Fruit fly (Drosophila melanogaster) whole organism, embryonic: ENCODE data around the gene Vps4.

Experiments used
- Antp ChIP-seq: fragments of 200-800 bp; sonication (Bioruptor generic); optimal IDR thresholded peaks from 3 replicates; lab custom pipeline; 2016; ENCODE audit warnings: missing biosample characterization, missing genetic modification characterization
- CG10565 ChIP-seq: fragments of 200-800 bp; sonication (Bioruptor generic); optimal IDR thresholded peaks from 3 replicates; lab custom pipeline; 2016; ENCODE audit warnings: missing biosample characterization, mild to moderate bottlenecking, missing genetic modification characterization
- CG11093 ChIP-seq: fragments of 200-800 bp; sonication (Bioruptor generic); IDR thresholded peaks from 3 replicates; pipeline ENCODE4 v1.3.6; 2022; ENCODE audit warnings: missing biosample characterization, missing genetic modification characterization
- CG11696 ChIP-seq: fragments of 200-800 bp; sonication (Bioruptor generic); IDR thresholded peaks from 2 replicates; pipeline ENCODE4 v1.3.6; 2022; ENCODE audit warnings: missing biosample characterization, missing genetic modification characterization
- CG12744 ChIP-seq: fragments of 200-800 bp; sonication (Bioruptor generic); optimal IDR thresholded peaks from 2 replicates; lab custom pipeline; 2016; ENCODE audit warnings: missing biosample characterization, missing genetic modification characterization
- CG1602 ChIP-seq: fragments of 200-800 bp; sonication (Bioruptor generic); optimal IDR thresholded peaks from 3 replicates; lab custom pipeline; 2016; ENCODE audit warnings: missing biosample characterization, missing genetic modification characterization
- CG16863 ChIP-seq: fragments of 200-800 bp; sonication (Bioruptor generic); optimal IDR thresholded peaks from 3 replicates; lab custom pipeline; 2016; ENCODE audit warnings: missing biosample characterization, missing genetic modification characterization
- CG2120 ChIP-seq: fragments of 200-800 bp; sonication (Bioruptor generic); optimal IDR thresholded peaks from 3 replicates; lab custom pipeline; 2016; ENCODE audit warnings: missing biosample characterization, missing genetic modification characterization
- CG2199 ChIP-seq: fragments of 200-800 bp; sonication (Bioruptor generic); IDR thresholded peaks from 3 replicates; pipeline ENCODE4 v1.3.6; 2022; ENCODE audit warnings: missing biosample characterization, missing genetic modification characterization
- CG31365 ChIP-seq: fragments of 200-800 bp; sonication (Bioruptor generic); optimal IDR thresholded peaks from 2 replicates; lab custom pipeline; 2018; ENCODE audit warnings: missing biosample characterization, mild to moderate bottlenecking, missing genetic modification characterization
- CG4854 ChIP-seq: fragments of 200-800 bp; sonication (Bioruptor generic); optimal IDR thresholded peaks from 2 replicates; lab custom pipeline; 2016; ENCODE audit warnings: missing biosample characterization, missing genetic modification characterization, inconsistent platforms
- CG6683 ChIP-seq: fragments of 200-800 bp; sonication (Bioruptor generic); optimal IDR thresholded peaks from 2 replicates; lab custom pipeline; 2017; ENCODE audit warnings: missing biosample characterization, mild to moderate bottlenecking, missing genetic modification characterization, missing genetic modification reagents
- CG7271 ChIP-seq: fragments of 200-800 bp; sonication (Bioruptor generic); optimal IDR thresholded peaks from 2 replicates; lab custom pipeline; 2018; ENCODE audit warnings: missing biosample characterization, mild to moderate bottlenecking, missing genetic modification characterization, moderate library complexity
- CG8281 ChIP-seq: fragments of 200-800 bp; sonication (Bioruptor generic); optimal IDR thresholded peaks from 2 replicates; lab custom pipeline; 2018; ENCODE audit warnings: missing biosample characterization, mild to moderate bottlenecking, missing genetic modification characterization, moderate library complexity
- CG9437 ChIP-seq: fragments of 200-800 bp; sonication (Bioruptor generic); optimal IDR thresholded peaks from 2 replicates; lab custom pipeline; 2018; ENCODE audit warnings: missing biosample characterization, mild to moderate bottlenecking, missing genetic modification characterization
- CG9797 ChIP-seq: fragments of 200-800 bp; sonication (Bioruptor generic); optimal IDR thresholded peaks from 3 replicates; lab custom pipeline; 2018; ENCODE audit warnings: missing biosample characterization, mild to moderate bottlenecking, missing genetic modification characterization
- D ChIP-seq, 2 experiments: fragments of 200-800 bp in 1 of 2; fragments of >200 bp in 1 of 2; sonication (Bioruptor generic) in 1 of 2; optimal IDR thresholded peaks; 2 replicates in 1 of 2; 3 replicates in 1 of 2; lab custom pipeline; 2017; ENCODE audit warnings: mild to moderate bottlenecking in 1 of 2, missing biosample characterization in 1 of 2, missing genetic modification characterization in 1 of 2, missing genetic modification reagents in 1 of 2
- Dip2 ChIP-seq: fragments of 200-800 bp; sonication (Bioruptor generic); IDR thresholded peaks from 2 replicates; pipeline ENCODE4 v1.3.6; 2022; ENCODE audit warnings: missing biosample characterization, missing genetic modification characterization
- Dip3 ChIP-seq: fragments of 200-800 bp; sonication (Bioruptor generic); optimal IDR thresholded peaks from 3 replicates; lab custom pipeline; 2016; ENCODE audit warnings: missing biosample characterization, missing genetic modification characterization
- H15 ChIP-seq: fragments of 200-800 bp; sonication (Bioruptor generic); IDR thresholded peaks from 3 replicates; pipeline ENCODE4 v1.3.6; 2022; ENCODE audit warnings: missing biosample characterization, missing genetic modification characterization
- NC2α ChIP-seq: fragments of 200-800 bp; sonication (Bioruptor generic); optimal IDR thresholded peaks from 2 replicates; lab custom pipeline; 2016; ENCODE audit warnings: missing biosample characterization, missing genetic modification characterization
- NK7.1 ChIP-seq: fragments of 200-800 bp; sonication (Bioruptor generic); optimal IDR thresholded peaks from 3 replicates; lab custom pipeline; 2016; ENCODE audit warnings: missing biosample characterization, missing genetic modification characterization
- Opbp ChIP-seq: fragments of 200-800 bp; sonication (Bioruptor generic); IDR thresholded peaks from 3 replicates; pipeline ENCODE4 v1.3.6; 2022; ENCODE audit warnings: missing biosample characterization, missing genetic modification characterization; ENCODE audit not compliant: partially characterized antibody
- Pdp1 ChIP-seq, 2 experiments: fragments of 200-800 bp; sonication (Bioruptor generic); optimal IDR thresholded peaks; 3 replicates each; lab custom pipeline; 2016; ENCODE audit warnings: missing biosample characterization in 2 of 2, missing genetic modification characterization in 2 of 2, mild to moderate bottlenecking in 1 of 2, moderate library complexity in 1 of 2
- Ptx1 ChIP-seq: fragments of 200-800 bp; sonication (Bioruptor generic); IDR thresholded peaks from 2 replicates; pipeline ENCODE4 v1.3.6; 2022; ENCODE audit warnings: missing biosample characterization, missing genetic modification characterization
- Side ChIP-seq: fragments of 200-800 bp; sonication (Bioruptor generic); optimal IDR thresholded peaks from 2 replicates; lab custom pipeline; 2016; ENCODE audit warnings: missing biosample characterization, missing genetic modification characterization
- Sry-δ ChIP-seq: fragments of 200-800 bp; sonication (Bioruptor generic); optimal IDR thresholded peaks from 2 replicates; lab custom pipeline; 2016; ENCODE audit warnings: missing biosample characterization, missing genetic modification characterization
- Ssrp ChIP-seq: fragments of 200-800 bp; sonication (Bioruptor generic); optimal IDR thresholded peaks from 2 replicates; lab custom pipeline; 2018; ENCODE audit warnings: missing biosample characterization, mild to moderate bottlenecking, missing genetic modification characterization, moderate library complexity
- Trl ChIP-seq, 3 experiments: fragments of >200 bp in 2 of 3; fragments of 200-800 bp in 1 of 3; sonication (Bioruptor generic) in 1 of 3; optimal IDR thresholded peaks; 2 replicates in 1 of 3; 3 replicates in 2 of 3; lab custom pipeline; 2016 to 2017; ENCODE audit warnings: missing biosample characterization in 1 of 3, missing genetic modification characterization in 1 of 3
- bab2 ChIP-seq: fragments of 200-800 bp; sonication (Bioruptor generic); optimal IDR thresholded peaks from 2 replicates; lab custom pipeline; 2016; ENCODE audit warnings: missing biosample characterization, missing genetic modification characterization
- cg ChIP-seq: fragments of 200-800 bp; sonication (Bioruptor generic); optimal IDR thresholded peaks from 3 replicates; lab custom pipeline; 2019; ENCODE audit warnings: missing biosample characterization, mild to moderate bottlenecking, missing genetic modification characterization, moderate library complexity
- chm ChIP-seq: fragments of 200-800 bp; sonication (Bioruptor generic); IDR thresholded peaks from 2 replicates; pipeline ENCODE4 v1.3.6; 2022; ENCODE audit warnings: missing biosample characterization, missing genetic modification characterization
- crol ChIP-seq: fragments of 200-800 bp; sonication (Bioruptor generic); IDR thresholded peaks from 2 replicates; pipeline ENCODE4 v1.3.6; 2022; ENCODE audit warnings: missing biosample characterization, missing genetic modification characterization
- ems ChIP-seq: fragments of 200-800 bp; sonication (Bioruptor generic); optimal IDR thresholded peaks from 3 replicates; lab custom pipeline; 2016; ENCODE audit warnings: missing biosample characterization, missing genetic modification characterization
- eve ChIP-seq, 2 experiments: fragments of >200 bp; optimal IDR thresholded peaks; 2 replicates each; lab custom pipeline; 2017; ENCODE audit warnings: missing biosample characterization in 2 of 2, missing genetic modification characterization in 2 of 2
- exex ChIP-seq: fragments of 200-800 bp; sonication (Bioruptor generic); optimal IDR thresholded peaks from 4 replicates; lab custom pipeline; 2018; ENCODE audit warnings: missing biosample characterization, mild to moderate bottlenecking, missing genetic modification characterization, moderate library complexity
- fd96Cb ChIP-seq: fragments of 200-800 bp; sonication (Bioruptor generic); optimal IDR thresholded peaks from 2 replicates; lab custom pipeline; 2018; ENCODE audit warnings: missing biosample characterization, mild to moderate bottlenecking, missing genetic modification characterization, moderate library complexity
- fu2 ChIP-seq: fragments of 200-800 bp; sonication (Bioruptor generic); optimal IDR thresholded peaks from 2 replicates; lab custom pipeline; 2016; ENCODE audit warnings: missing biosample characterization, missing genetic modification characterization
- ken ChIP-seq: fragments of 200-800 bp; sonication (Bioruptor generic); IDR thresholded peaks from 3 replicates; pipeline ENCODE4 v1.3.6; 2022; ENCODE audit warnings: missing biosample characterization, missing genetic modification characterization
- lbe ChIP-seq: fragments of 200-800 bp; sonication (Bioruptor generic); optimal IDR thresholded peaks from 2 replicates; lab custom pipeline; 2016; ENCODE audit warnings: missing biosample characterization, mild to moderate bottlenecking, missing genetic modification characterization
- lilli ChIP-seq: fragments of 200-800 bp; sonication (Bioruptor generic); optimal IDR thresholded peaks from 3 replicates; lab custom pipeline; 2016; ENCODE audit warnings: missing biosample characterization, missing genetic modification characterization
- oc ChIP-seq: fragments of 200-800 bp; sonication (Bioruptor generic); optimal IDR thresholded peaks from 2 replicates; lab custom pipeline; 2018; ENCODE audit warnings: missing biosample characterization, mild to moderate bottlenecking, missing genetic modification characterization, moderate library complexity
- pan ChIP-seq, 4 experiments: fragments of >200 bp in 3 of 4; fragments of 200-800 bp in 1 of 4; sonication (Bioruptor generic) in 1 of 4; optimal IDR thresholded peaks in 3 of 4; IDR thresholded peaks in 1 of 4; 2 replicates each; pipeline versions ENCODE4 v1.3.6 to Lab custom; 2017 to 2022; ENCODE audit warnings: missing biosample characterization in 2 of 4, missing genetic modification characterization in 2 of 4, mixed read lengths in 1 of 4
- schlank ChIP-seq: fragments of 200-800 bp; sonication (Bioruptor generic); optimal IDR thresholded peaks from 2 replicates; lab custom pipeline; 2018; ENCODE audit warnings: missing biosample characterization, mild to moderate bottlenecking, missing genetic modification characterization
- slp2 ChIP-seq: fragments of 200-800 bp; sonication (Bioruptor generic); optimal IDR thresholded peaks from 2 replicates; lab custom pipeline; 2016; ENCODE audit warnings: missing biosample characterization, missing genetic modification characterization
- sob ChIP-seq: fragments of 200-800 bp; sonication (Bioruptor generic); IDR thresholded peaks from 2 replicates; pipeline ENCODE4 v1.3.6; 2022; ENCODE audit warnings: missing biosample characterization, missing genetic modification characterization
- trem ChIP-seq: fragments of 200-800 bp; optimal IDR thresholded peaks from 3 replicates; lab custom pipeline; 2019; ENCODE audit warnings: missing biosample characterization, mild to moderate bottlenecking, missing genetic modification characterization, moderate library complexity
- usp ChIP-seq: fragments of >200 bp; optimal IDR thresholded peaks from 2 replicates; lab custom pipeline; 2017; ENCODE audit warnings: missing biosample characterization, missing genetic modification characterization
- vfl ChIP-seq: fragments of 200-800 bp; sonication (Bioruptor generic); optimal IDR thresholded peaks from 2 replicates; lab custom pipeline; 2016; ENCODE audit warnings: missing biosample characterization, missing genetic modification characterization

Gene Vps4

DNA sequence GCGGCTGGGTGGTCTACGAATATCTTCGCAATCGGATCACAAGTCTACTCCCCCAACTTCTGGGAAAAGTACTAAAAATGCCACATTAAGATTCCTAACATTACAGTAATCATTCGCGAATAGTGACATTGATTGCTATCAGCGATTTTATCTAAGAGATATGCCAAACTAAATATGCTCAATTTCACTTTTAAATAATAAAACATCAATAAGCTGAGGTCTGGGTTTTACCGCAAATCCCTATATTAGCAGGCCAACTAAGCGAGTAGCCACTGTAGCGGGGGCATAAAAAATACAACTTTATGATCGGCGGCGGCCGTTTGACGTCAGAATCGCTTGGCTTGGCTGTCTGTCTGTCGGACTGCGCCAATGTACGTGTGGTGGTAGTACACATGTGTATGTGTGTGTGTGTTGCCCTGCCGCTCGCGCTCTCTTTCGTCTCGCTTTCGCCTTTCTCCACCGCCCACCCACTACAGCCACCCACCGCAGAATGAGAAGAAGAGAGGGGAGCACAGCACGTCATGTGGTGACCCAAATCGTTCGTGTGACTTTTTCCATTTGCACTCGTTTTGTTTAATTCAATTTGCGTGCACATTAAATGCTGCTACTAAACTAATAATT lies 27.1 kb upstream of the Vps4 start (continued):
- TF ChIP-seq CG2120 (GFP tag; lab: Kevin White, UChicago) (peak; percentile 98), CG2199 (GFP tag; lab: Robert Waterston, UW) (no peak), CG11093 (GFP tag; lab: Robert Waterston, UW) (peak; percentile 92), exex (tag; lab: Kevin White, UChicago) (peak; percentile 78), pan (optimal IDR thresholded peaks at IDR 0.05; lab: Kevin White, UChicago) (no peak), pan (GFP tag; optimal IDR thresholded peaks at IDR 0.05 in 1 of 2, IDR thresholded peaks at IDR 0.05 in 1 of 2) (peak in 1 of 2 experiments; percentile 97), Sry-δ (GFP tag; lab: Kevin White, UChicago) (peak; percentile 60), Opbp (GFP tag; lab: Robert Waterston, UW) (no peak), lilli (GFP tag; lab: Kevin White, UChicago) (peak; percentile 98), Trl (optimal IDR thresholded peaks at IDR 0.05; lab: Kevin White, UChicago) (peak; percentile 22 to 36), Trl (GFP tag; optimal IDR thresholded peaks at IDR 0.05; lab: Kevin White, UChicago) (peak; percentile 95), CG4854 (GFP tag; lab: Kevin White, UChicago) (peak; percentile 85), CG6683 (GFP tag; lab: Kevin White, UChicago) (peak; percentile 71), crol (peak; percentile 72), CG7271 (tag; lab: Kevin White, UChicago) (peak; percentile 9), fu2 (peak; percentile 95), Ptx1 (GFP tag; lab: Robert Waterston, UW) (peak; percentile 97), CG31365 (tag; lab: Kevin White, UChicago) (peak; percentile 79), NK7.1 (GFP tag; lab: Kevin White, UChicago) (peak; percentile 93), CG10565 (GFP tag; lab: Kevin White, UChicago) (peak; percentile 14), CG9437 (GFP tag; lab: Kevin White, UChicago) (peak; percentile 89), CG1602 (GFP tag; lab: Kevin White, UChicago) (peak; percentile 91), CG12744 (GFP tag; lab: Kevin White, UChicago) (peak; percentile 88), ken (GFP tag; lab: Robert Waterston, UW) (peak; percentile 97), Dip3 (GFP tag; lab: Kevin White, UChicago) (peak; percentile 97), Antp (GFP tag; lab: Kevin White, UChicago) (peak; percentile 96), trem (tag; lab: Kevin White, UChicago) (peak; percentile 65), CG11696 (GFP tag; lab: Robert Waterston, UW) (peak; percentile 76), usp (GFP tag; lab: Kevin White, UChicago) (no peak), CG8281 (tag; lab: Kevin White, UChicago) (peak; percentile 85), eve (GFP tag; optimal IDR thresholded peaks at IDR 0.05; lab: Kevin White, UChicago) (peak in 1 of 2 experiments; percentile 89), oc (peak; percentile 97), sob (GFP tag; lab: Robert Waterston, UW) (peak; percentile 95), vfl (peak; percentile 93), NC2α (peak; percentile 88), slp2 (GFP tag; lab: Kevin White, UChicago) (peak; percentile 89), Pdp1 (GFP tag; optimal IDR thresholded peaks at IDR 0.05; lab: Kevin White, UChicago) (peak; percentile 95 to 97), lbe (peak; percentile 95), D (optimal IDR thresholded peaks at IDR 0.05; lab: Kevin White, UChicago) (no peak), D (GFP tag; optimal IDR thresholded peaks at IDR 0.05; lab: Kevin White, UChicago) (peak; percentile 85), fd96Cb (peak; percentile 90), schlank (tag; lab: Kevin White, UChicago) (peak; percentile 96), Dip2 (peak; percentile 50), CG16863 (GFP tag; lab: Kevin White, UChicago) (peak; percentile 95), bab2 (GFP tag; lab: Kevin White, UChicago) (peak; percentile 96), Ssrp (tag; lab: Kevin White, UChicago) (peak; percentile 92), chm (GFP tag; lab: Robert Waterston, UW) (peak; percentile 90; the same call in 1 of the 2 replicates), ems (GFP tag; lab: Kevin White, UChicago) (peak; percentile 96), Side (GFP tag; lab: Kevin White, UChicago) (peak; percentile 96), cg (GFP tag; lab: Kevin White, UChicago) (peak; percentile 67), CG9797 (GFP tag; lab: Kevin White, UChicago) (no peak), H15 (peak; percentile 93)
